Worm (Caenorhabditis elegans) whole organism, young adult: ENCODE results near the gene srw-38.

Experiments
- C17E4.6 ChIP-seq: fragments of 200-800 bp; sonication (Bioruptor generic); IDR thresholded peaks from 2 replicates; pipeline ENCODE4 v1.3.6; 2022; ENCODE audit warnings: missing genetic modification reagents, missing genetic modification characterization, missing compliant biosample characterization
- F33H1.4 ChIP-seq: fragments of 200-800 bp; sonication (Bioruptor generic); IDR thresholded peaks from 2 replicates; pipeline ENCODE4 v1.3.6; 2022; ENCODE audit warnings: missing genetic modification reagents, missing genetic modification characterization, missing compliant biosample characterization
- F37B4.10 ChIP-seq: fragments of 200-800 bp; sonication (Bioruptor generic); IDR thresholded peaks from 2 replicates; pipeline ENCODE4 v1.3.6; 2022; ENCODE audit warnings: missing genetic modification characterization, missing compliant biosample characterization
- F49E8.2 ChIP-seq: sonication (generic microtip); optimal IDR thresholded peaks from 3 replicates; lab custom pipeline; 2017; ENCODE audit warnings: missing genetic modification characterization, mild to moderate bottlenecking, missing compliant biosample characterization, antibody characterized with exemption, moderate library complexity; ENCODE audit not compliant: insufficient read depth
- F57C9.4 ChIP-seq: sonication (generic microtip); optimal IDR thresholded peaks from 2 replicates; lab custom pipeline; 2017; ENCODE audit warnings: mild to moderate bottlenecking, missing genetic modification characterization, missing compliant biosample characterization
- Y53F4B.3 ChIP-seq: fragments of 200-800 bp; sonication (Bioruptor generic); IDR thresholded peaks from 2 replicates; pipeline ENCODE4 v1.3.6; 2022; ENCODE audit warnings: missing genetic modification reagents, missing genetic modification characterization, missing compliant biosample characterization
- Y67H2A.10 ChIP-seq: fragments of 200-800 bp; sonication (Bioruptor generic); conservative IDR thresholded peaks from 2 replicates; pipeline ENCODE4 v1.3.6; 2022; ENCODE audit warnings: missing genetic modification reagents, missing genetic modification characterization, missing compliant biosample characterization
- Y95B8A.8 ChIP-seq: fragments of 200-800 bp; sonication (Bioruptor generic); IDR thresholded peaks from 2 replicates; pipeline ENCODE4 v1.3.6; 2022; ENCODE audit warnings: missing genetic modification reagents, missing genetic modification characterization, missing compliant biosample characterization
- aptf-3 ChIP-seq: fragments of 200-800 bp; sonication (Bioruptor generic); IDR thresholded peaks from 2 replicates; pipeline ENCODE4 v1.3.6; 2022; ENCODE audit warnings: missing genetic modification characterization, missing compliant biosample characterization
- bed-1 ChIP-seq: fragments of 200-800 bp; sonication (Bioruptor generic); IDR thresholded peaks from 2 replicates; pipeline ENCODE4 v1.3.6; 2022; ENCODE audit warnings: missing genetic modification reagents, missing genetic modification characterization, missing compliant biosample characterization
- ccch-3 ChIP-seq: fragments of 200-800 bp; sonication (Bioruptor generic); optimal IDR thresholded peaks from 2 replicates; lab custom pipeline; 2018; ENCODE audit warnings: mild to moderate bottlenecking, missing genetic modification characterization, missing compliant biosample characterization
- cebp-2 ChIP-seq: fragments of 200-800 bp; sonication (Bioruptor generic); IDR thresholded peaks from 2 replicates; pipeline ENCODE4 v1.3.6; 2022; ENCODE audit warnings: missing genetic modification characterization, missing compliant biosample characterization
- ceh-40 ChIP-seq: fragments of 200-800 bp; sonication (Bioruptor generic); IDR thresholded peaks from 2 replicates; pipeline ENCODE4 v1.3.6; 2022; ENCODE audit warnings: missing genetic modification characterization, missing compliant biosample characterization
- ceh-79 ChIP-seq: sonication (generic microtip); optimal IDR thresholded peaks from 2 replicates; lab custom pipeline; 2017; ENCODE audit warnings: mild to moderate bottlenecking, missing genetic modification characterization, missing compliant biosample characterization
- egl-18 ChIP-seq: fragments of 200-800 bp; sonication (Bioruptor generic); IDR thresholded peaks from 2 replicates; pipeline ENCODE4 v1.3.6; 2022; ENCODE audit warnings: missing genetic modification reagents, missing genetic modification characterization, missing compliant biosample characterization
- fkh-3 ChIP-seq: sonication (generic microtip); optimal IDR thresholded peaks from 2 replicates; lab custom pipeline; 2016; ENCODE audit warnings: mild to moderate bottlenecking, missing genetic modification characterization, missing compliant biosample characterization
- hmg-20 ChIP-seq: fragments of 200-800 bp; sonication (Bioruptor generic); IDR thresholded peaks from 2 replicates; pipeline ENCODE4 v1.3.6; 2022; ENCODE audit warnings: missing genetic modification reagents, missing genetic modification characterization, missing compliant biosample characterization
- lin-26 ChIP-seq: fragments of 200-800 bp; sonication (Bioruptor generic); IDR thresholded peaks from 2 replicates; pipeline ENCODE4 v1.3.6; 2022; ENCODE audit warnings: missing genetic modification reagents, missing genetic modification characterization, missing compliant biosample characterization
- lin-40 ChIP-seq: sonication (generic microtip); optimal IDR thresholded peaks from 2 replicates; lab custom pipeline; 2016; ENCODE audit warnings: missing genetic modification characterization, mild to moderate bottlenecking, missing compliant biosample characterization, missing genotype, missing genetic modification reagents
- lin-54 ChIP-seq: fragments of 200-800 bp; sonication (Bioruptor generic); optimal IDR thresholded peaks from 2 replicates; lab custom pipeline; 2018; ENCODE audit warnings: mild to moderate bottlenecking, missing genetic modification characterization, missing compliant biosample characterization
- lsl-1 ChIP-seq: fragments of 200-800 bp; sonication (Bioruptor generic); optimal IDR thresholded peaks from 2 replicates; lab custom pipeline; 2018; ENCODE audit warnings: mild to moderate bottlenecking, missing genetic modification characterization, moderate library complexity, missing compliant biosample characterization
- mes-4 ChIP-seq: sonication (generic microtip); optimal IDR thresholded peaks from 2 replicates; lab custom pipeline; 2016; ENCODE audit warnings: missing genotype, missing genetic modification characterization, missing compliant biosample characterization
- nfya-2 ChIP-seq: fragments of 200-800 bp; sonication (Bioruptor generic); IDR thresholded peaks from 2 replicates; pipeline ENCODE4 v1.3.6; 2022; ENCODE audit warnings: missing genetic modification reagents, missing genetic modification characterization, missing compliant biosample characterization
- nfyb-1 ChIP-seq: fragments of 200-800 bp; sonication (Bioruptor generic); IDR thresholded peaks from 2 replicates; pipeline ENCODE4 v1.3.6; 2022; ENCODE audit warnings: missing genetic modification reagents, missing genetic modification characterization, missing compliant biosample characterization
- nhr-120 ChIP-seq: fragments of 200-800 bp; sonication (Bioruptor generic); IDR thresholded peaks from 2 replicates; pipeline ENCODE4 v1.3.6; 2022; ENCODE audit warnings: missing genetic modification characterization, missing compliant biosample characterization
- nhr-80 ChIP-seq: sonication (generic microtip); optimal IDR thresholded peaks from 2 replicates; lab custom pipeline; 2016; ENCODE audit warnings: missing genetic modification characterization, missing compliant biosample characterization
- nhr-90 ChIP-seq: sonication (generic microtip); optimal IDR thresholded peaks from 2 replicates; lab custom pipeline; 2016; ENCODE audit warnings: missing genotype, mild to moderate bottlenecking, missing genetic modification characterization, missing compliant biosample characterization
- pbrm-1 ChIP-seq: fragments of 200-800 bp; sonication (Bioruptor generic); IDR thresholded peaks from 2 replicates; pipeline ENCODE4 v1.3.6; 2022; ENCODE audit warnings: missing genetic modification reagents, missing genetic modification characterization, missing compliant biosample characterization
- pha-4 ChIP-seq: fragments of 150-350 bp; sonication (generic microtip); optimal IDR thresholded peaks from 2 replicates; lab custom pipeline; 2014; ENCODE audit warnings: missing biosample characterization, missing genetic modification reagents, missing genetic modification characterization
- sdz-38 ChIP-seq: sonication (generic microtip); optimal IDR thresholded peaks from 2 replicates; lab custom pipeline; 2016; ENCODE audit warnings: missing genotype, missing genetic modification characterization, missing compliant biosample characterization
- snpc-4 ChIP-seq, 5 experiments: fragments of 150-350 bp in 1 of 5; sonication (generic microtip) in 4 of 5; optimal IDR thresholded peaks; 2 replicates each; lab custom pipeline; 2014 to 2018; ENCODE audit warnings: missing genetic modification characterization in 5 of 5, missing biosample characterization in 3 of 5, antibody characterized with exemption in 2 of 5, mild to moderate bottlenecking in 2 of 5, missing compliant biosample characterization in 2 of 5, missing genotype in 2 of 5, moderate library complexity in 2 of 5, missing genetic modification reagents in 1 of 5
- sptf-2 ChIP-seq: fragments of 200-800 bp; sonication (Bioruptor generic); optimal IDR thresholded peaks from 2 replicates; lab custom pipeline; 2018; ENCODE audit warnings: mild to moderate bottlenecking, missing genetic modification characterization, missing compliant biosample characterization
- ztf-25 ChIP-seq: fragments of 200-800 bp; sonication (Bioruptor generic); IDR thresholded peaks from 2 replicates; pipeline ENCODE4 v1.3.6; 2022; ENCODE audit warnings: missing genetic modification reagents, missing genetic modification characterization, missing compliant biosample characterization

The srw-38 gene

DNA sequence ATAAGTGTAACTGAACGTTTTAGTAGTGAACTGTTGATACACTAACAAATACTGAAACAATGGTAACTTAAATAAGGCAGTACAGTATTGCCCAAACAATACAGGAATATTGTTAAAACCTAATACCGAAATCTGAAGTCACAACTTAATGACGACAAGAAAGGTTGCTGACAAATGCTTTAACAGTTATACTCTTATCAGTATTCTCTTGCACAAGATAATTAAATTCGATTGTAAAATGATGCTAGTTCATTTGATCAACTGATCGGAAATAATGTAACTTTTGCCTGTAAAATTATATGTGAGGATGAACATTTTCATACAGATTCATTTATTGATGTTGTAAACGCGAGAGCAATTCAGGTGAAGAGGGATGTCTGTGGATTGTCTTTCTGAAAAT, 4.7 kb upstream of the srw-38 start:
- TF ChIP-seq cebp-2 (GFP tag; lab: Robert Waterston, UW) (no peak), lin-40 (tag; lab: Kevin White, UChicago) (no peak), Y95B8A.8 (GFP tag; lab: Robert Waterston, UW) (no peak), ceh-40 (GFP tag; lab: Robert Waterston, UW) (no peak), nfya-2 (no peak), ccch-3 (GFP tag; lab: Kevin White, UChicago) (no peak), lin-26 (GFP tag; lab: Robert Waterston, UW) (no peak), snpc-4 (GFP tag; optimal IDR thresholded peaks at IDR 0.05; lab: Kevin White, UChicago) (no peak), snpc-4 (tag; optimal IDR thresholded peaks at IDR 0.05; lab: Kevin White, UChicago) (no peak), nhr-90 (no peak), sptf-2 (no peak), mes-4 (no peak), sdz-38 (tag; lab: Kevin White, UChicago) (no peak), nhr-80 (tag; lab: Kevin White, UChicago) (no peak), pha-4 (tag; lab: Kevin White, UChicago) (no peak), nhr-120 (GFP tag; lab: Robert Waterston, UW) (no peak), Y67H2A.10 (GFP tag; lab: Robert Waterston, UW) (no peak)

DNA sequence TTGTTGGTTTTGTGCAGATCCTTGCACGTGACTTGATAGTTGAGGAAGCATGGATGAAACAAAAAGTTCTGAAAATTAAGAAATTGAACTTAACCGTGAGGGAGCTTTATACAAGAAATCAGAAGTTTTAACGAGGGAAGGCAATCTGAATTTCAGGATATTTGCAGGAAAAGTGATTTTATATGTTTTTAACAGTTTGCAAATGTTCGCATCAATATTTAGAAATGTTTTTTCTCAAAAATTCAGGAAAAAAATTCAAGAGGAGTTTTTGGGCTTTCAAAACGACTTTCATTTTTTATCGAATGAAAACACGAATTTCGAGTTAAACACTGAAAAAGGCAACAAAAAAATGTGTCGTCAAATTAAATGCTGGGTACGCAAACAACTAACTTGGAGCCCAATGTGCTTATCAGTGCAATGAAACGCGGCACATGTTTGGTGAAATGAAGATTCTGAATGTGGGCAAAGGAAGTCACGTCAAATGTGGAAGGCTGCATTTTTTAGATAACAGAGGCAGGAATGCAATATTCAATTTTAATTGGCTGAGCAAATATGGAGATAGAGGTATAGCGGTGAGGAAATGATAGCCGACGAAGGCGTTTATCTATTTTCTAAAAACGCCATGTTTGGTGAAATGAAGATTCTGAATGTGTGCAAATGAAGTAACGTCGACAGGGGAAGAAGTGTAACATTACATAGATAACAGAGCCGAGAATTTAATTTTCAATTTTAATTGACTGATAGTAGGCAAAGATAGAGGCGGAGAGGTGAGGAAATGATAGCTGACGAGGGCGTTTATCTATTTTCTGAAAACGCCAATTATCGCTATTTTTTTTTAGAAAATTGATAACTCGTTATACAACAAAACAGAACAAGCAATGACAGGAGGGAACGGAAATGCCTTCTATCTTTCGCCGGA, 9.9 kb downstream of the srw-38 start, which contains the start of gene Y116F11B.6:
Y116F11B.6 (minus strand) TSS at position 51 of the 919 bp plus-strand sequence.
- peak; percentile 53 for TF ChIP-seq nhr-80 (tag; lab: Kevin White, UChicago)
- TF ChIP-seq F33H1.4: no peak

DNA sequence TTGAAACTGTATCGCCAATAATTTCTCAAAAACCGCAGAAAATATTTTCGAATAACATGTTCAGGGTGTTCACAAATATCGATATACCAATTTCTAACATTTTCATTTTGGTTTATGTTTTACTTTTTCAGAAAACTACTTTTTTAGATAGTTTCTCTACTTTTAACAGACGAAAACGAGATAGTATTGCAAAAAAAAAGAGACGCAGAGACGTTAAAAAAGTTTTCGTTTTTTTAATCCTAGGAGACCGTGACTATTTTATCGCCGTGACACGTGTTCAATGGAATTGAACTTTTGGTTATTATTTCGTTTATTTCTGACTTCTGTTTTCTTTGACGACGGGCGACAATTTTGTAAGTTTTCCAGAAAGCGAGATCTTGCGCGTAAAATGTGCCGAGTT, 11.8 kb downstream of the srw-38 start, which contains the start of gene Y116F11B.7:
Y116F11B.7 (plus strand) TSS at position 301 of the 400 bp plus-strand sequence.
- TF ChIP-seq egl-18 (GFP tag; lab: Robert Waterston, UW) (no peak), F49E8.2 (tag; lab: Kevin White, UChicago) (no peak), snpc-4 (GFP tag; optimal IDR thresholded peaks at IDR 0.05; lab: Kevin White, UChicago) (no peak), snpc-4 (tag; optimal IDR thresholded peaks at IDR 0.05; lab: Kevin White, UChicago) (no peak), aptf-3 (GFP tag; lab: Robert Waterston, UW) (no peak), lin-54 (GFP tag; lab: Kevin White, UChicago) (no peak), F37B4.10 (no peak), mes-4 (no peak), C17E4.6 (GFP tag; lab: Robert Waterston, UW) (no peak), nfyb-1 (GFP tag; lab: Robert Waterston, UW) (no peak)

DNA sequence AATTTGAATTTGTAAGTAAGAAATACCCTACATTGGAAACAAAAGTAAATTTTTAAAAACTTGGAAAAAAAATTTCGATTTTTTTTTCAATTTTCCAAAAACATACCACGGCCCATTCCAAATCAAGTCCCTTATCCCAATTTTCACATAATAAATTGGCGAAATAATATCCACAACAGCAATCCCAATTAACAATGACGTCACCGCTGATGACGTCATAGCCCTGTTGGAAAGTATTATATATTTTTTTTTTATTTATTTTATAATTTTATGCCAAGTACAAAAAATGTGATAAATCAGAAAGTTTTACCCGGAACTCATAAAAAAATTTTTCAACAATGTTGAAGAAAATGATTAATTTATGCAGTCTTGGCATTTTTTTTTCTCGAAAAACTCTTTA, 17.4 kb downstream of the srw-38 start:
- TF ChIP-seq lsl-1 (no peak), bed-1 (no peak), fkh-3 (tag; lab: Kevin White, UChicago) (no peak), Y53F4B.3 (no peak), mes-4 (no peak), F57C9.4 (tag; lab: Kevin White, UChicago) (no peak), nhr-120 (GFP tag; lab: Robert Waterston, UW) (no peak), pbrm-1 (GFP tag; lab: Robert Waterston, UW) (no peak), hmg-20 (GFP tag; lab: Robert Waterston, UW) (no peak), ceh-79 (tag; lab: Kevin White, UChicago) (no peak), ztf-25 (GFP tag; lab: Robert Waterston, UW) (no peak)
